Worm (Caenorhabditis elegans) whole organism, young adult: ENCODE results near the gene rfip-1.

ENCODE experiments used
- B0019.2 ChIP-seq: fragments of 200-800 bp; sonication (Bioruptor generic); conservative IDR thresholded peaks from 2 replicates; pipeline ENCODE4 v1.3.6; 2022; ENCODE audit warnings: missing genetic modification reagents, missing genetic modification characterization, missing compliant biosample characterization
- B0035.1 ChIP-seq: sonication (generic microtip); optimal IDR thresholded peaks from 2 replicates; lab custom pipeline; 2016; ENCODE audit warnings: missing genetic modification characterization, mild to moderate bottlenecking, missing compliant biosample characterization, missing genotype, missing genetic modification reagents
- B0261.1 ChIP-seq: sonication (generic microtip); optimal IDR thresholded peaks from 2 replicates; lab custom pipeline; 2016; ENCODE audit warnings: mild to moderate bottlenecking, missing genetic modification characterization, moderate library complexity, missing compliant biosample characterization
- F23B12.7 ChIP-seq: sonication (generic microtip); optimal IDR thresholded peaks from 2 replicates; lab custom pipeline; 2017; ENCODE audit warnings: missing genetic modification characterization, mild to moderate bottlenecking, missing compliant biosample characterization, antibody characterized with exemption, moderate library complexity; ENCODE audit not compliant: insufficient read depth
- F33H1.4 ChIP-seq: fragments of 200-800 bp; sonication (Bioruptor generic); IDR thresholded peaks from 2 replicates; pipeline ENCODE4 v1.3.6; 2022; ENCODE audit warnings: missing genetic modification reagents, missing genetic modification characterization, missing compliant biosample characterization
- F37B4.10 ChIP-seq: fragments of 200-800 bp; sonication (Bioruptor generic); IDR thresholded peaks from 2 replicates; pipeline ENCODE4 v1.3.6; 2022; ENCODE audit warnings: missing genetic modification characterization, missing compliant biosample characterization
- F49E8.2 ChIP-seq: sonication (generic microtip); optimal IDR thresholded peaks from 3 replicates; lab custom pipeline; 2017; ENCODE audit warnings: missing genetic modification characterization, mild to moderate bottlenecking, missing compliant biosample characterization, antibody characterized with exemption, moderate library complexity; ENCODE audit not compliant: insufficient read depth
- F52B5.7 ChIP-seq: sonication (generic microtip); optimal IDR thresholded peaks from 2 replicates; lab custom pipeline; 2016; ENCODE audit warnings: mild to moderate bottlenecking, missing genetic modification characterization, missing compliant biosample characterization
- T07F8.4 ChIP-seq: sonication (generic microtip); optimal IDR thresholded peaks from 2 replicates; lab custom pipeline; 2016; ENCODE audit warnings: mild to moderate bottlenecking, missing genetic modification characterization, moderate library complexity, missing compliant biosample characterization
- T26A5.8 ChIP-seq: sonication (generic microtip); optimal IDR thresholded peaks from 2 replicates; lab custom pipeline; 2016; ENCODE audit warnings: missing genetic modification characterization, missing compliant biosample characterization
- Y56A3A.18 ChIP-seq: fragments of 200-800 bp; sonication (Bioruptor generic); IDR thresholded peaks from 2 replicates; pipeline ENCODE4 v1.3.6; 2022; ENCODE audit warnings: missing genetic modification reagents, missing genetic modification characterization, missing compliant biosample characterization
- Y79H2A.3 ChIP-seq: fragments of 200-800 bp; sonication (Bioruptor generic); conservative IDR thresholded peaks from 2 replicates; pipeline ENCODE4 v1.3.6; 2022; ENCODE audit warnings: missing genetic modification reagents, missing genetic modification characterization, missing compliant biosample characterization
- ama-1 ChIP-seq, 3 experiments: fragments of 150-350 bp in 1 of 3; sonication (generic microtip) in 2 of 3; optimal IDR thresholded peaks; 2 replicates each; lab custom pipeline; 2014 to 2018; ENCODE audit warnings: missing biosample characterization in 2 of 3, missing genetic modification characterization in 2 of 3, missing genetic modification reagents in 2 of 3
- aptf-2 ChIP-seq: fragments of 200-800 bp; sonication (Bioruptor generic); conservative IDR thresholded peaks from 2 replicates; pipeline ENCODE4 v1.3.6; 2022; ENCODE audit warnings: missing genetic modification reagents, missing genetic modification characterization, missing compliant biosample characterization
- athp-1 ChIP-seq: sonication (generic microtip); optimal IDR thresholded peaks from 2 replicates; lab custom pipeline; 2017; ENCODE audit warnings: mild to moderate bottlenecking, missing genetic modification characterization, missing compliant biosample characterization
- bed-2 ChIP-seq: fragments of 200-800 bp; sonication (Bioruptor generic); IDR thresholded peaks from 2 replicates; pipeline ENCODE4 v1.3.6; 2022; ENCODE audit warnings: missing genetic modification reagents, missing genetic modification characterization, missing compliant biosample characterization
- cebp-1 ChIP-seq, 2 experiments: fragments of 200-800 bp in 1 of 2; sonication (Bioruptor generic) in 1 of 2; sonication (generic microtip) in 1 of 2; IDR thresholded peaks in 1 of 2; optimal IDR thresholded peaks in 1 of 2; 2 replicates each; pipeline versions ENCODE4 v1.3.6 to Lab custom; 2017 to 2022; ENCODE audit warnings: missing compliant biosample characterization in 2 of 2, missing genetic modification characterization in 2 of 2, mild to moderate bottlenecking in 1 of 2, missing genetic modification reagents in 1 of 2, moderate library complexity in 1 of 2
- ceh-40 ChIP-seq: fragments of 200-800 bp; sonication (Bioruptor generic); IDR thresholded peaks from 2 replicates; pipeline ENCODE4 v1.3.6; 2022; ENCODE audit warnings: missing genetic modification characterization, missing compliant biosample characterization
- ceh-79 ChIP-seq: sonication (generic microtip); optimal IDR thresholded peaks from 2 replicates; lab custom pipeline; 2017; ENCODE audit warnings: mild to moderate bottlenecking, missing genetic modification characterization, missing compliant biosample characterization
- ceh-91 ChIP-seq: fragments of 200-800 bp; sonication (Bioruptor generic); IDR thresholded peaks from 2 replicates; pipeline ENCODE4 v1.3.6; 2022; ENCODE audit warnings: missing genetic modification reagents, missing genetic modification characterization, missing compliant biosample characterization
- die-1 ChIP-seq: sonication (generic microtip); optimal IDR thresholded peaks from 2 replicates; lab custom pipeline; 2016; ENCODE audit warnings: missing genotype, mild to moderate bottlenecking, missing genetic modification characterization, missing compliant biosample characterization
- dpl-1 ChIP-seq: fragments of 150-350 bp; optimal IDR thresholded peaks from 2 replicates; lab custom pipeline; 2014; ENCODE audit warnings: missing biosample characterization, missing genetic modification reagents, missing genetic modification characterization
- efl-1 ChIP-seq: fragments of 150-350 bp; optimal IDR thresholded peaks from 2 replicates; lab custom pipeline; 2014; ENCODE audit warnings: missing biosample characterization, missing genetic modification reagents, missing genetic modification characterization
- ets-4 ChIP-seq: fragments of 200-800 bp; sonication (Bioruptor generic); optimal IDR thresholded peaks from 2 replicates; lab custom pipeline; 2018; ENCODE audit warnings: mild to moderate bottlenecking, missing genetic modification characterization, missing compliant biosample characterization
- gei-17 ChIP-seq: fragments of 200-800 bp; sonication (Bioruptor generic); optimal IDR thresholded peaks from 2 replicates; lab custom pipeline; 2018; ENCODE audit warnings: mild to moderate bottlenecking, missing genetic modification characterization, missing compliant biosample characterization
- hlh-12 ChIP-seq: sonication (generic microtip); optimal IDR thresholded peaks from 2 replicates; lab custom pipeline; 2016; ENCODE audit warnings: missing genetic modification characterization, missing compliant biosample characterization
- hmg-1.2 ChIP-seq: fragments of 200-800 bp; sonication (Bioruptor generic); IDR thresholded peaks from 2 replicates; pipeline ENCODE4 v1.3.6; 2022; ENCODE audit warnings: missing genetic modification reagents, missing genetic modification characterization, missing compliant biosample characterization
- hmg-20 ChIP-seq: fragments of 200-800 bp; sonication (Bioruptor generic); IDR thresholded peaks from 2 replicates; pipeline ENCODE4 v1.3.6; 2022; ENCODE audit warnings: missing genetic modification reagents, missing genetic modification characterization, missing compliant biosample characterization
- hrde-1 ChIP-seq: sonication (generic microtip); optimal IDR thresholded peaks from 2 replicates; lab custom pipeline; 2016; ENCODE audit warnings: missing genetic modification characterization, mild to moderate bottlenecking, missing compliant biosample characterization, moderate library complexity, missing genotype, missing genetic modification reagents, borderline replicate concordance
- lsl-1 ChIP-seq: fragments of 200-800 bp; sonication (Bioruptor generic); optimal IDR thresholded peaks from 2 replicates; lab custom pipeline; 2018; ENCODE audit warnings: mild to moderate bottlenecking, missing genetic modification characterization, moderate library complexity, missing compliant biosample characterization
- mcd-1 ChIP-seq: fragments of 200-800 bp; sonication (Bioruptor generic); IDR thresholded peaks from 2 replicates; pipeline ENCODE4 v1.3.6; 2022; ENCODE audit warnings: missing genetic modification reagents, missing genetic modification characterization, missing compliant biosample characterization
- nfya-2 ChIP-seq: fragments of 200-800 bp; sonication (Bioruptor generic); IDR thresholded peaks from 2 replicates; pipeline ENCODE4 v1.3.6; 2022; ENCODE audit warnings: missing genetic modification reagents, missing genetic modification characterization, missing compliant biosample characterization
- nhr-179 ChIP-seq: sonication (generic microtip); optimal IDR thresholded peaks from 2 replicates; lab custom pipeline; 2016; ENCODE audit warnings: mild to moderate bottlenecking, missing genetic modification characterization, missing compliant biosample characterization
- nhr-80 ChIP-seq: sonication (generic microtip); optimal IDR thresholded peaks from 2 replicates; lab custom pipeline; 2016; ENCODE audit warnings: missing genetic modification characterization, missing compliant biosample characterization
- rec-8 ChIP-seq, 2 experiments: sonication (generic microtip); optimal IDR thresholded peaks; 2 replicates each; lab custom pipeline; 2016; ENCODE audit warnings: mild to moderate bottlenecking in 2 of 2, missing genetic modification characterization in 2 of 2, missing genetic modification reagents in 2 of 2, missing genotype in 2 of 2, missing biosample characterization in 1 of 2, missing compliant biosample characterization in 1 of 2, moderate library complexity in 1 of 2
- rpc-1 ChIP-seq, 2 experiments: fragments of 150-350 bp in 1 of 2; sonication (generic microtip) in 1 of 2; optimal IDR thresholded peaks; 2 replicates each; lab custom pipeline; 2014 to 2018; ENCODE audit warnings: missing biosample characterization in 1 of 2, missing genetic modification characterization in 1 of 2, missing genetic modification reagents in 1 of 2, missing genotype in 1 of 2
- snpc-3.4 ChIP-seq: sonication (generic microtip); optimal IDR thresholded peaks from 2 replicates; lab custom pipeline; 2017; ENCODE audit warnings: missing genetic modification characterization, mild to moderate bottlenecking, missing compliant biosample characterization, antibody characterized with exemption, moderate library complexity, missing genotype, missing genetic modification reagents
- snpc-4 ChIP-seq, 5 experiments: fragments of 150-350 bp in 1 of 5; sonication (generic microtip) in 4 of 5; optimal IDR thresholded peaks; 2 replicates each; lab custom pipeline; 2014 to 2018; ENCODE audit warnings: missing genetic modification characterization in 5 of 5, missing biosample characterization in 3 of 5, antibody characterized with exemption in 2 of 5, mild to moderate bottlenecking in 2 of 5, missing compliant biosample characterization in 2 of 5, missing genotype in 2 of 5, moderate library complexity in 2 of 5, missing genetic modification reagents in 1 of 5
- sptf-2 ChIP-seq: fragments of 200-800 bp; sonication (Bioruptor generic); optimal IDR thresholded peaks from 2 replicates; lab custom pipeline; 2018; ENCODE audit warnings: mild to moderate bottlenecking, missing genetic modification characterization, missing compliant biosample characterization
- unc-62 ChIP-seq: fragments of 150-350 bp; optimal IDR thresholded peaks from 2 replicates; lab custom pipeline; 2014; ENCODE audit warnings: missing biosample characterization, missing genetic modification reagents, missing genetic modification characterization
- zfh-2 ChIP-seq: fragments of 200-800 bp; sonication (Bioruptor generic); conservative IDR thresholded peaks from 2 replicates; pipeline ENCODE4 v1.3.6; 2022; ENCODE audit warnings: missing genetic modification reagents, missing genetic modification characterization, missing compliant biosample characterization
- ztf-22 ChIP-seq: fragments of 200-800 bp; sonication (Bioruptor generic); optimal IDR thresholded peaks from 2 replicates; lab custom pipeline; 2018; ENCODE audit warnings: mild to moderate bottlenecking, missing genetic modification characterization, moderate library complexity, missing compliant biosample characterization
- ztf-25 ChIP-seq: fragments of 200-800 bp; sonication (Bioruptor generic); IDR thresholded peaks from 2 replicates; pipeline ENCODE4 v1.3.6; 2022; ENCODE audit warnings: missing genetic modification reagents, missing genetic modification characterization, missing compliant biosample characterization
- ztf-28 ChIP-seq: fragments of 200-800 bp; sonication (Bioruptor generic); IDR thresholded peaks from 2 replicates; pipeline ENCODE4 v1.3.6; 2022; ENCODE audit warnings: missing genetic modification reagents, missing genetic modification characterization, missing compliant biosample characterization

Gene rfip-1

ce11 chrII:5841866-5842265 is 42.5 kb upstream of the rfip-1 start, which contains the start of gene nep-25:
Gene nep-25, plus strand, starts transcription at chrII:5842240.
- TF ChIP-seq mcd-1 (GFP tag; lab: Robert Waterston, UW) (no peak), hmg-1.2 (GFP tag; lab: Robert Waterston, UW) (no peak), sptf-2 (GFP tag; lab: Kevin White, UChicago) (no peak), ceh-91 (GFP tag; lab: Robert Waterston, UW) (no peak), ceh-79 (tag; lab: Kevin White, UChicago) (no peak), F33H1.4 (no peak), ztf-25 (GFP tag; lab: Robert Waterston, UW) (no peak), cebp-1 (GFP tag; IDR thresholded peaks at IDR 0.05; lab: Robert Waterston, UW) (no peak), cebp-1 (tag; optimal IDR thresholded peaks at IDR 0.05; lab: Kevin White, UChicago) (no peak), hrde-1 (no peak), B0019.2 (GFP tag; lab: Robert Waterston, UW) (no peak), ets-4 (GFP tag; lab: Kevin White, UChicago) (no peak), gei-17 (GFP tag; lab: Kevin White, UChicago) (no peak), ceh-40 (GFP tag; lab: Robert Waterston, UW) (no peak), ztf-28 (GFP tag; lab: Robert Waterston, UW) (no peak)
- TF ChIP-seq, all 124 proteins: peak for 0

ce11 chrII:5844694-5845129 is 39.6 kb upstream of the rfip-1 start:
- TF ChIP-seq zfh-2 (GFP tag; lab: Robert Waterston, UW) (peak; percentile 97), F37B4.10 (GFP tag; lab: Robert Waterston, UW) (peak; percentile 93; the same call in 1 of the 2 replicates), Y79H2A.3 (peak; percentile 94), athp-1 (peak; percentile 95), unc-62 (GFP tag; lab: Kevin White, UChicago) (peak; percentile 67), T07F8.4 (peak; percentile 94), nhr-80 (peak; percentile 81), snpc-3.4 (peak; percentile 99), ztf-22 (GFP tag; lab: Kevin White, UChicago) (peak; percentile 98), nfya-2 (GFP tag; lab: Robert Waterston, UW) (peak; percentile 76; the same call in 1 of the 2 replicates), ama-1 (optimal IDR thresholded peaks at IDR 0.05; lab: Kevin White, UChicago) (peak; percentile 100), ama-1 (GFP tag; optimal IDR thresholded peaks at IDR 0.05; lab: Kevin White, UChicago) (peak; percentile 91 to 94), F23B12.7 (tag; lab: Kevin White, UChicago) (peak; percentile 98), aptf-2 (GFP tag; lab: Robert Waterston, UW) (peak; percentile 73; the same call in 1 of the 2 replicates), nhr-179 (tag; lab: Kevin White, UChicago) (peak; percentile 78), dpl-1 (GFP tag; lab: Kevin White, UChicago) (peak; percentile 11), die-1 (tag; lab: Kevin White, UChicago) (peak; percentile 88), rec-8 (tag; optimal IDR thresholded peaks at IDR 0.05; lab: Kevin White, UChicago) (peak; percentile 86 to 93), F49E8.2 (tag; lab: Kevin White, UChicago) (peak; percentile 97), ztf-28 (GFP tag; lab: Robert Waterston, UW) (peak; percentile 94), Y56A3A.18 (GFP tag; lab: Robert Waterston, UW) (peak; percentile 98), hlh-12 (tag; lab: Kevin White, UChicago) (peak; percentile 2), snpc-4 (GFP tag; optimal IDR thresholded peaks at IDR 0.05; lab: Kevin White, UChicago) (peak; percentile 100), snpc-4 (tag; optimal IDR thresholded peaks at IDR 0.05; lab: Kevin White, UChicago) (peak; percentile 100), B0035.1 (tag; lab: Kevin White, UChicago) (peak; percentile 97), hmg-20 (peak; percentile 97), lsl-1 (GFP tag; lab: Kevin White, UChicago) (peak; percentile 84), F52B5.7 (tag; lab: Kevin White, UChicago) (peak; percentile 98), bed-2 (GFP tag; lab: Robert Waterston, UW) (peak; percentile 94), rpc-1 (optimal IDR thresholded peaks at IDR 0.05; lab: Kevin White, UChicago) (peak; percentile 21), rpc-1 (tag; optimal IDR thresholded peaks at IDR 0.05; lab: Kevin White, UChicago) (peak; percentile 29), B0261.1 (tag; lab: Kevin White, UChicago) (peak; percentile 58), F33H1.4 (peak; percentile 81), efl-1 (GFP tag; lab: Kevin White, UChicago) (peak; percentile 49), T26A5.8 (tag; lab: Kevin White, UChicago) (peak; percentile 81)
